Worm (Caenorhabditis elegans): ENCODE measurements around the gene sec-16A.1.

ce11 chrIII:9084329-9084728 lies 41.3 kb upstream of the sec-16A.1 start:
- no peak for TF ChIP-seq ama-1 (optimal IDR thresholded peaks at IDR 0.05)
- no peak for TF ChIP-seq eor-1 (tag; optimal IDR thresholded peaks at IDR 0.05)
- TF ChIP-seq ceh-28 (tag; optimal IDR thresholded peaks at IDR 0.05), result no peak
- no peak for TF ChIP-seq nhr-11 (tag; optimal IDR thresholded peaks at IDR 0.05)
- no peak for TF ChIP-seq ztf-4 (tag; optimal IDR thresholded peaks at IDR 0.05)
- peak; percentile 51 for TF ChIP-seq unc-62 (GFP tag; optimal IDR thresholded peaks at IDR 0.05)
- TF ChIP-seq skn-1 (tag; optimal IDR thresholded peaks at IDR 0.05), result no peak
- peak; percentile 15 for TF ChIP-seq elt-1 (tag; optimal IDR thresholded peaks at IDR 0.05)
- no peak for TF ChIP-seq sea-2 (GFP tag; optimal IDR thresholded peaks at IDR 0.05)
- TF ChIP-seq mml-1 (tag; optimal IDR thresholded peaks at IDR 0.05), result no peak
- no peak for TF ChIP-seq unc-39 (tag; optimal IDR thresholded peaks at IDR 0.05)
- TF ChIP-seq fos-1 (tag; optimal IDR thresholded peaks at IDR 0.05), result no peak
- TF ChIP-seq ztf-11 (tag; optimal IDR thresholded peaks at IDR 0.05), result no peak

All from whole organism, L3 larva.